Worm (Caenorhabditis elegans) whole organism, midembryonic: ENCODE data around the gene F55G11.8.

Experiments used
- T22C8.4 ChIP-seq: fragments of 200-800 bp; sonication (Bioruptor generic); IDR thresholded peaks from 2 replicates; pipeline ENCODE4 v1.3.6; 2022; ENCODE audit warnings: missing genetic modification characterization, missing compliant biosample characterization
- cog-1 ChIP-seq: sonication (generic microtip); optimal IDR thresholded peaks from 2 replicates; lab custom pipeline; 2016; ENCODE audit warnings: missing genetic modification characterization, missing compliant biosample characterization
- flt-1 ChIP-seq: fragments of 200-800 bp; sonication (Bioruptor generic); IDR thresholded peaks from 2 replicates; pipeline ENCODE4 v1.3.6; 2022; ENCODE audit warnings: missing genetic modification characterization, missing compliant biosample characterization
- klf-2 ChIP-seq: fragments of 200-800 bp; sonication (Bioruptor generic); conservative IDR thresholded peaks from 2 replicates; pipeline ENCODE4 v1.3.6; 2022; ENCODE audit warnings: missing genetic modification reagents, missing genetic modification characterization, missing compliant biosample characterization
- med-1 ChIP-seq: sonication (generic microtip); optimal IDR thresholded peaks from 2 replicates; lab custom pipeline; 2017; ENCODE audit warnings: missing genetic modification characterization, mild to moderate bottlenecking, missing compliant biosample characterization, antibody characterized with exemption, missing genetic modification reagents; ENCODE audit not compliant: insufficient read depth
- ref-1 ChIP-seq: fragments of 200-800 bp; sonication (Bioruptor generic); conservative IDR thresholded peaks from 2 replicates; pipeline ENCODE4 v1.3.6; 2022; ENCODE audit warnings: missing genetic modification reagents, missing genetic modification characterization, missing compliant biosample characterization
- tab-1 ChIP-seq: fragments of 200-800 bp; sonication (Bioruptor generic); IDR thresholded peaks from 2 replicates; pipeline ENCODE4 v1.3.6; 2022; ENCODE audit warnings: missing genetic modification characterization, missing compliant biosample characterization
- ztf-23 ChIP-seq: fragments of 200-800 bp; sonication (Bioruptor generic); IDR thresholded peaks from 2 replicates; pipeline ENCODE4 v1.3.6; 2022; ENCODE audit warnings: missing genetic modification reagents, missing genetic modification characterization, missing compliant biosample characterization

DNA sequence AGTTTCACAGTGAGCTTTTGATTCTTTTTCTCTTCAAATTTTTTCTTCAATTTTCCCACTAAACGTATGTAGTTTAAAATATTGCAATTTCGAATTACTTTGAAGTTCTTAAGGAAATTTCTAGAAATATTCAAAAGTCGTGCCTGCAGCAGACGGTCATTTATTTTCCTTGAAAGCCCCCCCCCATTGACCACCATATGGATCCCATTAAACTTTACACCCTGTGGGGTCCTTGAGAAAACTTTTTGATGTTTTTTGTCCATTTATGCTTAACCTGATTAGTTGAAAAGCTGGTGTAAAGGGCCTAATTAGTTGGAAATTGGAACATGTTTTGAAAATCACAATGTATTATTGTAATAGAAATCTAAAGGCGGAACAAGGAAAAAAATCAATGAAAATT is 46.9 kb downstream of the F55G11.8 start:
- no peak for TF ChIP-seq med-1 (GFP tag; lab: Kevin White, UChicago)
- TF ChIP-seq klf-2 = no peak
- TF ChIP-seq tab-1 = no peak
- no peak for TF ChIP-seq ztf-23 (GFP tag; lab: Robert Waterston, UW)
- TF ChIP-seq cog-1 (tag; lab: Kevin White, UChicago) = no peak
- TF ChIP-seq flt-1 (GFP tag; lab: Robert Waterston, UW) = no peak
- no peak for TF ChIP-seq ref-1 (GFP tag; lab: Robert Waterston, UW)
- no peak for TF ChIP-seq T22C8.4 (GFP tag; lab: Robert Waterston, UW)
